Worm (Caenorhabditis elegans) whole organism, midembryonic: ENCODE measurements around the gene C53A5.17.

ENCODE experiments used
- T22C8.4 ChIP-seq: fragments of 200-800 bp; sonication (Bioruptor generic); IDR thresholded peaks from 2 replicates; pipeline ENCODE4 v1.3.6; 2022; ENCODE audit warnings: missing genetic modification characterization, missing compliant biosample characterization
- cog-1 ChIP-seq: sonication (generic microtip); optimal IDR thresholded peaks from 2 replicates; lab custom pipeline; 2016; ENCODE audit warnings: missing genetic modification characterization, missing compliant biosample characterization
- klf-2 ChIP-seq: fragments of 200-800 bp; sonication (Bioruptor generic); conservative IDR thresholded peaks from 2 replicates; pipeline ENCODE4 v1.3.6; 2022; ENCODE audit warnings: missing genetic modification reagents, missing genetic modification characterization, missing compliant biosample characterization
- med-1 ChIP-seq: sonication (generic microtip); optimal IDR thresholded peaks from 2 replicates; lab custom pipeline; 2017; ENCODE audit warnings: missing genetic modification characterization, mild to moderate bottlenecking, missing compliant biosample characterization, antibody characterized with exemption, missing genetic modification reagents; ENCODE audit not compliant: insufficient read depth
- ztf-23 ChIP-seq: fragments of 200-800 bp; sonication (Bioruptor generic); IDR thresholded peaks from 2 replicates; pipeline ENCODE4 v1.3.6; 2022; ENCODE audit warnings: missing genetic modification reagents, missing genetic modification characterization, missing compliant biosample characterization

DNA sequence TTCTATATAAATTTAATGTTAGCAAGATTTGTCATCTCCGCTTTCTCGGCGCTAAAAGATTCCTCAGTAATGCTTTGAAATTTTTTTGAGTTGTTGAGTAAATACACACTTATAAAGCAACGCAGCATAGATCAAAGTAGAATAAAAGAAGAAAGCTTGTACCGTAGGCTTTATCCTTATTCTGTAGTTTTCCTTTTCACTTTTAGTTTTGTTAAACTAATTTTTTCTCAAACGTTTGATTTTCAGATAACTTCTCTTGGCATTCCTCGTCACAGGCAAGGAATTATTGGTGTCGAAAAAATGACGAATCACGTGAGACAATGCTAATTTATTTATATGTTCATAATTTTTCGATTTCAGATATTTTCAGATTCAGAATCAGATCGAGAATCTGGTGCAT lies 41.7 kb upstream of the C53A5.17 start, which contains the start of gene C53A5.11:
- TF ChIP-seq ztf-23: no peak
- TF ChIP-seq klf-2: no peak
- TF ChIP-seq med-1 (GFP tag; lab: Kevin White, UChicago): no peak
- TF ChIP-seq T22C8.4 (GFP tag; lab: Robert Waterston, UW): no peak
- no peak for TF ChIP-seq cog-1 (tag; lab: Kevin White, UChicago)
